Fruit fly (Drosophila melanogaster): ENCODE results near the gene SrpRbeta.

SrpRbeta gene

dm6 chr3L:8693558-8694502 lies 26.2 kb downstream of the SrpRbeta start:
- TF ChIP-seq Dfd (GFP tag; optimal IDR thresholded peaks at IDR 0.05): no peak
- TF ChIP-seq sv (GFP tag; optimal IDR thresholded peaks at IDR 0.05): no peak
- TF ChIP-seq jim (GFP tag; optimal IDR thresholded peaks at IDR 0.05): no peak
- no peak for TF ChIP-seq Abd-B (GFP tag; optimal IDR thresholded peaks at IDR 0.05)
- no peak for TF ChIP-seq Rel (GFP tag; optimal IDR thresholded peaks at IDR 0.05)
- TF ChIP-seq Rel (tag; optimal IDR thresholded peaks at IDR 0.05): peak; percentile 69

- peak; percentile 37 for TF ChIP-seq sage (GFP tag; optimal IDR thresholded peaks at IDR 0.05)
- TF ChIP-seq Hr83 (GFP tag; optimal IDR thresholded peaks at IDR 0.05; ENCODE audit: poor library complexity, severe bottlenecking): peak; percentile 64
- TF ChIP-seq dsf (GFP tag; optimal IDR thresholded peaks at IDR 0.05; ENCODE audit: borderline replicate concordance): no peak
- TF ChIP-seq CG9705 (GFP tag; optimal IDR thresholded peaks at IDR 0.05): no peak
- TF ChIP-seq ey (GFP tag; optimal IDR thresholded peaks at IDR 0.05): peak; percentile 27
- TF ChIP-seq Sp1 (GFP tag; optimal IDR thresholded peaks at IDR 0.05): peak; percentile 64
- peak; percentile 81 for TF ChIP-seq Hnf4 (GFP tag; optimal IDR thresholded peaks at IDR 0.05)
- peak; percentile 31 for TF ChIP-seq woc (GFP tag; optimal IDR thresholded peaks at IDR 0.05)
- no peak for TF ChIP-seq usp (GFP tag; optimal IDR thresholded peaks at IDR 0.05)
- peak; percentile 34 for TF ChIP-seq brk (GFP tag; optimal IDR thresholded peaks at IDR 0.05)
- TF ChIP-seq Mio (GFP tag; optimal IDR thresholded peaks at IDR 0.05): no peak
- TF ChIP-seq CrebA (GFP tag; optimal IDR thresholded peaks at IDR 0.05; ENCODE audit: borderline replicate concordance): peak; percentile 86
- TF ChIP-seq dl (GFP tag; optimal IDR thresholded peaks at IDR 0.05; ENCODE audit: insufficient read depth in 1 of 2, partially characterized antibody in 2 of 2): peak in 1 of 2 experiments; percentile 37
- TF ChIP-seq Myc (optimal IDR thresholded peaks at IDR 0.05): no peak
- no peak for TF ChIP-seq sv (GFP tag; optimal IDR thresholded peaks at IDR 0.05)
- peak; percentile 31 for TF ChIP-seq fru (GFP tag; optimal IDR thresholded peaks at IDR 0.05)
- TF ChIP-seq dmrt93B (GFP tag; optimal IDR thresholded peaks at IDR 0.05): peak; percentile 55
- TF ChIP-seq OdsH (GFP tag; optimal IDR thresholded peaks at IDR 0.05): peak; percentile 45
- no peak for TF ChIP-seq jim (GFP tag; optimal IDR thresholded peaks at IDR 0.05)
- no peak for TF ChIP-seq CG32264 (GFP tag; optimal IDR thresholded peaks at IDR 0.05)
- TF ChIP-seq br (GFP tag; optimal IDR thresholded peaks at IDR 0.05): peak; percentile 10
- TF ChIP-seq N (GFP tag; optimal IDR thresholded peaks at IDR 0.05): no peak
- peak; percentile 42 for TF ChIP-seq rgr (GFP tag; optimal IDR thresholded peaks at IDR 0.05)
- TF ChIP-seq Rel (GFP tag; optimal IDR thresholded peaks at IDR 0.05): peak; percentile 65
- peak; percentile 97 for TF ChIP-seq Rel (tag; optimal IDR thresholded peaks at IDR 0.05)
- TF ChIP-seq h (GFP tag; optimal IDR thresholded peaks at IDR 0.05): peak; percentile 86
- TF ChIP-seq HLH106 (tag; optimal IDR thresholded peaks at IDR 0.05): peak; percentile 65
- no peak for TF ChIP-seq Dif (GFP tag; optimal IDR thresholded peaks at IDR 0.05; ENCODE audit: partially characterized antibody)
- TF ChIP-seq Abd-B (GFP tag; optimal IDR thresholded peaks at IDR 0.05): no peak
- TF ChIP-seq tai (GFP tag; optimal IDR thresholded peaks at IDR 0.05): peak; percentile 22
- no peak for TF ChIP-seq GATAd (GFP tag; optimal IDR thresholded peaks at IDR 0.05)
- TF ChIP-seq Jra (GFP tag; optimal IDR thresholded peaks at IDR 0.05): no peak
- no peak for TF ChIP-seq lola (GFP tag; optimal IDR thresholded peaks at IDR 0.05)
- TF ChIP-seq psq (GFP tag; optimal IDR thresholded peaks at IDR 0.05): peak; percentile 77
- no peak for TF ChIP-seq Hr78 (GFP tag; optimal IDR thresholded peaks at IDR 0.05)
- peak in 1 of 2 experiments; percentile 75 for TF ChIP-seq foxo (GFP tag; optimal IDR thresholded peaks at IDR 0.05)
Observed at dm6 chr3L:8691891-8692874, 27.8 kb downstream of the SrpRbeta start.
